Fruit fly (Drosophila melanogaster): ENCODE results near the gene CG14926.

The CG14926 gene

dm6 chr2L:11323917-11324316, 19.2 kb downstream of the CG14926 start (continued):
- TF ChIP-seq chm (GFP tag; IDR thresholded peaks at IDR 0.05) (peak; percentile 73), CG11085 (GFP tag; IDR thresholded peaks at IDR 0.05) (no peak), CG4730 (GFP tag; IDR thresholded peaks at IDR 0.05) (peak; percentile 41), Mad (GFP tag; optimal IDR thresholded peaks at IDR 0.05) (peak; percentile 29), zen (tag; optimal IDR thresholded peaks at IDR 0.05) (peak; percentile 12), CG9437 (GFP tag; optimal IDR thresholded peaks at IDR 0.05) (peak; percentile 5), Ravus (GFP tag; IDR thresholded peaks at IDR 0.05) (no peak; the same call in 1 of the 2 replicates), exex (tag; optimal IDR thresholded peaks at IDR 0.05) (no peak), row (GFP tag; IDR thresholded peaks at IDR 0.05) (peak; percentile 75), CG7839 (tag; optimal IDR thresholded peaks at IDR 0.05) (peak; percentile 71), Usf (GFP tag; optimal IDR thresholded peaks at IDR 0.05) (no peak), PHDP (tag; optimal IDR thresholded peaks at IDR 0.05) (peak; percentile 63), CG2889 (GFP tag; IDR thresholded peaks at IDR 0.05) (no peak), slou (GFP tag; optimal IDR thresholded peaks at IDR 0.05) (no peak), CG17912 (GFP tag; optimal IDR thresholded peaks at IDR 0.05) (no peak), CG30403 (GFP tag; optimal IDR thresholded peaks at IDR 0.05) (peak; percentile 53), CG13775 (GFP tag; optimal IDR thresholded peaks at IDR 0.05) (no peak), CG32772 (GFP tag; IDR thresholded peaks at IDR 0.05) (peak; percentile 63), pita (GFP tag; optimal IDR thresholded peaks at IDR 0.05) (no peak), Dp (GFP tag; optimal IDR thresholded peaks at IDR 0.05) (no peak), pan (optimal IDR thresholded peaks at IDR 0.05) (no peak), pan (GFP tag; optimal IDR thresholded peaks at IDR 0.05 in 1 of 2, IDR thresholded peaks at IDR 0.05 in 1 of 2) (peak in 1 of 2 experiments; percentile 54), Nf-YC (tag; optimal IDR thresholded peaks at IDR 0.05) (no peak), Max (GFP tag; optimal IDR thresholded peaks at IDR 0.05) (peak; percentile 2), CG7357 (GFP tag; IDR thresholded peaks at IDR 0.05) (0 out of 3 replicates have a peak, but pooled peaks have one; percentile 15), CG13287 (GFP tag; IDR thresholded peaks at IDR 0.05; ENCODE audit: partially characterized antibody) (no peak), Elba2 (GFP tag; optimal IDR thresholded peaks at IDR 0.05) (no peak), en (GFP tag; optimal IDR thresholded peaks at IDR 0.05) (no peak), CG9817 (tag; optimal IDR thresholded peaks at IDR 0.05) (no peak), kah (GFP tag; optimal IDR thresholded peaks at IDR 0.05) (no peak), Dip3 (GFP tag; optimal IDR thresholded peaks at IDR 0.05) (no peak), CG32532 (GFP tag; IDR thresholded peaks at IDR 0.05) (peak; percentile 48; the same call in 1 of the 2 replicates), gt (GFP tag; IDR thresholded peaks at IDR 0.05) (no peak), kni (GFP tag; optimal IDR thresholded peaks at IDR 0.05) (no peak), CG2120 (GFP tag; optimal IDR thresholded peaks at IDR 0.05) (no peak), Awh (GFP tag; IDR thresholded peaks at IDR 0.05) (peak; percentile 66; the same call in 1 of the 2 replicates), Xrp1 (GFP tag; IDR thresholded peaks at IDR 0.05) (peak; percentile 83), dmrt99B (tag; optimal IDR thresholded peaks at IDR 0.05) (peak; percentile 74), repo (GFP tag; optimal IDR thresholded peaks at IDR 0.05) (peak; percentile 20), ken (GFP tag; IDR thresholded peaks at IDR 0.05) (peak; percentile 50; the same call in 1 of the 3 replicates), cas (GFP tag; IDR thresholded peaks at IDR 0.05) (no peak), dpn (GFP tag; optimal IDR thresholded peaks at IDR 0.05) (peak; percentile 19 to 36), CG2712 (tag; optimal IDR thresholded peaks at IDR 0.05) (peak; percentile 73), B-H2 (GFP tag; optimal IDR thresholded peaks at IDR 0.05) (no peak), twi (tag; optimal IDR thresholded peaks at IDR 0.05) (no peak), CG2202 (tag; optimal IDR thresholded peaks at IDR 0.05) (peak; percentile 46), CG33557 (GFP tag; optimal IDR thresholded peaks at IDR 0.05) (no peak), NC2α (GFP tag; optimal IDR thresholded peaks at IDR 0.05) (no peak), NfI (GFP tag; optimal IDR thresholded peaks at IDR 0.05) (peak; percentile 32), CG12155 (GFP tag; optimal IDR thresholded peaks at IDR 0.05) (peak; percentile 14), gcm (GFP tag; optimal IDR thresholded peaks at IDR 0.05) (peak; percentile 35), tin (GFP tag; optimal IDR thresholded peaks at IDR 0.05) (peak; percentile 46)
